Fruit fly (Drosophila melanogaster): ENCODE data around the gene CG13857.

Gene CG13857

dm6 chr3R:22420911-22421310, 27.0 kb upstream of the CG13857 start, which contains the start of the genes Nop56 and mats (continued):
- TF ChIP-seq CG7271 (tag; optimal IDR thresholded peaks at IDR 0.05) = no peak
- no peak for TF ChIP-seq CG15011 (GFP tag; optimal IDR thresholded peaks at IDR 0.05)
- TF ChIP-seq sens (GFP tag) = peak; percentile 74
- peak; percentile 17 for TF ChIP-seq CG34376 (GFP tag; optimal IDR thresholded peaks at IDR 0.05)
- TF ChIP-seq Dp (GFP tag; optimal IDR thresholded peaks at IDR 0.05) = peak; percentile 31
- TF ChIP-seq Mad (GFP tag; optimal IDR thresholded peaks at IDR 0.05) = peak; percentile 22
- TF ChIP-seq Hsf (GFP tag; optimal IDR thresholded peaks at IDR 0.05) = no peak
- no peak for TF ChIP-seq gce (GFP tag; IDR thresholded peaks at IDR 0.05)
- peak; percentile 28 for TF ChIP-seq CG12299 (tag; optimal IDR thresholded peaks at IDR 0.05)
- TF ChIP-seq CG1529 (GFP tag; optimal IDR thresholded peaks at IDR 0.05) = no peak
- TF ChIP-seq CG17385 (GFP tag; optimal IDR thresholded peaks at IDR 0.05) = peak; percentile 2
- no peak for TF ChIP-seq CG5245 (GFP tag; optimal IDR thresholded peaks at IDR 0.05)
- no peak for TF ChIP-seq corto (GFP tag; optimal IDR thresholded peaks at IDR 0.05)
- no peak for TF ChIP-seq Drgx (GFP tag; IDR thresholded peaks at IDR 0.05)
- TF ChIP-seq D (optimal IDR thresholded peaks at IDR 0.05) = no peak
- TF ChIP-seq D (GFP tag; optimal IDR thresholded peaks at IDR 0.05) = no peak
- TF ChIP-seq CG10462 (GFP tag; optimal IDR thresholded peaks at IDR 0.05) = no peak
- TF ChIP-seq CG7839 (tag; optimal IDR thresholded peaks at IDR 0.05) = no peak
- no peak for TF ChIP-seq Vsx1 (GFP tag; optimal IDR thresholded peaks at IDR 0.05)
- TF ChIP-seq Scr (GFP tag; IDR thresholded peaks at IDR 0.05; ENCODE audit: partially characterized antibody) = peak; percentile 35; the same call in 1 of the 2 replicates
- no peak for TF ChIP-seq tna (GFP tag; IDR thresholded peaks at IDR 0.05; ENCODE audit: partially characterized antibody)
- no peak for TF ChIP-seq kah (GFP tag; optimal IDR thresholded peaks at IDR 0.05)
- no peak for TF ChIP-seq eyg (GFP tag; optimal IDR thresholded peaks at IDR 0.05)
- peak; percentile 19 for TF ChIP-seq gcm (GFP tag; optimal IDR thresholded peaks at IDR 0.05)
- no peak for TF ChIP-seq fru (optimal IDR thresholded peaks at IDR 0.05)
- TF ChIP-seq CoRest (tag; optimal IDR thresholded peaks at IDR 0.05) = no peak
- no peak for TF ChIP-seq CG8388 (GFP tag; optimal IDR thresholded peaks at IDR 0.05)
- TF ChIP-seq onecut (GFP tag; IDR thresholded peaks at IDR 0.05) = no peak
- no peak for TF ChIP-seq chn (GFP tag; optimal IDR thresholded peaks at IDR 0.05)
- no peak for TF ChIP-seq trh (GFP tag; optimal IDR thresholded peaks at IDR 0.05)
- TF ChIP-seq crol (GFP tag; IDR thresholded peaks at IDR 0.05) = no peak
- TF ChIP-seq MESR4 (GFP tag; optimal IDR thresholded peaks at IDR 0.05) = peak; percentile 95
- TF ChIP-seq Hr78 (GFP tag; optimal IDR thresholded peaks at IDR 0.05) = no peak
- TF ChIP-seq stc (GFP tag; IDR thresholded peaks at IDR 0.05) = no peak
- peak; percentile 45 for TF ChIP-seq Lhr (GFP tag; optimal IDR thresholded peaks at IDR 0.05)
- no peak for TF ChIP-seq Xrp1 (GFP tag; IDR thresholded peaks at IDR 0.05)
- no peak for TF ChIP-seq Atf6 (GFP tag; IDR thresholded peaks at IDR 0.05)
- no peak for TF ChIP-seq CG16813 (GFP tag; IDR thresholded peaks at IDR 0.05; ENCODE audit: partially characterized antibody)
- TF ChIP-seq CG12744 (GFP tag; optimal IDR thresholded peaks at IDR 0.05) = no peak
- TF ChIP-seq CG33557 (GFP tag; optimal IDR thresholded peaks at IDR 0.05) = no peak
- TF ChIP-seq NK7.1 (GFP tag; optimal IDR thresholded peaks at IDR 0.05) = no peak
- TF ChIP-seq CG11504 (tag; optimal IDR thresholded peaks at IDR 0.05) = no peak
- no peak for TF ChIP-seq nom (GFP tag; optimal IDR thresholded peaks at IDR 0.05)
- no peak for TF ChIP-seq CG3407 (GFP tag; optimal IDR thresholded peaks at IDR 0.05)
- no peak for TF ChIP-seq Dip3 (GFP tag; optimal IDR thresholded peaks at IDR 0.05)
- no peak for TF ChIP-seq hth (optimal IDR thresholded peaks at IDR 0.05)
- no peak for TF ChIP-seq Lim3 (GFP tag; IDR thresholded peaks at IDR 0.05)
- no peak for TF ChIP-seq CG31224 (GFP tag; IDR thresholded peaks at IDR 0.05)
- no peak for TF ChIP-seq Taf1 (GFP tag; IDR thresholded peaks at IDR 0.05)
- TF ChIP-seq cato (GFP tag; optimal IDR thresholded peaks at IDR 0.05; ENCODE audit: borderline replicate concordance) = no peak
- no peak for TF ChIP-seq CG6813 (GFP tag; optimal IDR thresholded peaks at IDR 0.05)
- TF ChIP-seq CG15073 (GFP tag; optimal IDR thresholded peaks at IDR 0.05) = no peak
- no peak for TF ChIP-seq Hr39 (optimal IDR thresholded peaks at IDR 0.05)
